Worm (Caenorhabditis elegans): ENCODE data around the gene msp-63.

ce11 chrII:5747312-5747711 is 49.9 kb downstream of the msp-63 start:
- TF ChIP-seq ztf-29 (GFP tag; IDR thresholded peaks at IDR 0.05) (no peak), cog-1 (tag; optimal IDR thresholded peaks at IDR 0.05) (no peak), flt-1 (GFP tag; IDR thresholded peaks at IDR 0.05) (no peak), tab-1 (GFP tag; IDR thresholded peaks at IDR 0.05) (no peak), klf-2 (GFP tag; conservative IDR thresholded peaks at IDR 0.05) (no peak), med-1 (GFP tag; optimal IDR thresholded peaks at IDR 0.05; ENCODE audit: insufficient read depth) (no peak)

All from whole organism, midembryonic.